Worm (Caenorhabditis elegans) whole organism, L1 larva: ENCODE results near the gene srg-64.

Experiments used
- fkh-10 ChIP-seq: sonication (generic microtip); optimal IDR thresholded peaks from 2 replicates; lab custom pipeline; 2017; ENCODE audit warnings: missing biosample characterization, missing genetic modification reagents, missing genetic modification characterization
- mep-1 ChIP-seq: fragments of 150-350 bp; optimal IDR thresholded peaks from 2 replicates; lab custom pipeline; 2014; ENCODE audit warnings: missing biosample characterization, missing genetic modification characterization
- nhr-12 ChIP-seq: sonication (generic microtip); optimal IDR thresholded peaks from 2 replicates; lab custom pipeline; 2017; ENCODE audit warnings: missing biosample characterization, missing genetic modification characterization
- nhr-20 ChIP-seq: sonication (generic microtip); optimal IDR thresholded peaks from 2 replicates; lab custom pipeline; 2016; ENCODE audit warnings: mild to moderate bottlenecking, missing genetic modification characterization, missing compliant biosample characterization
- unc-62 ChIP-seq: fragments of 150-350 bp; optimal IDR thresholded peaks from 2 replicates; lab custom pipeline; 2014; ENCODE audit warnings: missing biosample characterization, missing genetic modification reagents, missing genetic modification characterization
- ztf-4 ChIP-seq: fragments of 150-350 bp; optimal IDR thresholded peaks from 2 replicates; lab custom pipeline; 2014; ENCODE audit warnings: missing biosample characterization, missing genetic modification characterization

- TF ChIP-seq fkh-10 (GFP tag; lab: Kevin White, UChicago) (peak; percentile 77), unc-62 (GFP tag; lab: Kevin White, UChicago) (no peak), mep-1 (tag; lab: Kevin White, UChicago) (peak; percentile 43), nhr-20 (tag; lab: Kevin White, UChicago) (peak; percentile 74), ztf-4 (tag; lab: Kevin White, UChicago) (peak; percentile 55), nhr-12 (tag; lab: Kevin White, UChicago) (no peak)
Measured at ce11 chrX:15736419-15736818, 4.0 kb downstream of the srg-64 start.
